Fruit fly (Drosophila melanogaster) whole organism, embryonic: Measurements from ENCODE around the gene CG8507.

Experiments
- Adf1 ChIP-seq: fragments of 200-800 bp; sonication (Bioruptor generic); IDR thresholded peaks from 2 replicates; pipeline ENCODE4 v1.3.6; 2022; ENCODE audit warnings: missing biosample characterization, missing genetic modification characterization
- Aef1 ChIP-seq: fragments of 200-800 bp; sonication (Bioruptor generic); IDR thresholded peaks from 3 replicates; pipeline ENCODE4 v1.3.6; 2022; ENCODE audit warnings: missing biosample characterization, missing genetic modification characterization
- Antp ChIP-seq: fragments of 200-800 bp; sonication (Bioruptor generic); optimal IDR thresholded peaks from 3 replicates; lab custom pipeline; 2016; ENCODE audit warnings: missing biosample characterization, missing genetic modification characterization
- Atf3 ChIP-seq: fragments of 200-800 bp; sonication (Bioruptor generic); optimal IDR thresholded peaks from 3 replicates; lab custom pipeline; 2016; ENCODE audit warnings: missing biosample characterization, missing genetic modification characterization
- Bgb ChIP-seq: fragments of 200-800 bp; sonication (Bioruptor generic); IDR thresholded peaks from 2 replicates; pipeline ENCODE4 v1.3.6; 2022; ENCODE audit warnings: missing biosample characterization, missing genetic modification characterization; ENCODE audit not compliant: partially characterized antibody
- CG10267 ChIP-seq: fragments of 200-800 bp; sonication (Bioruptor generic); optimal IDR thresholded peaks from 2 replicates; lab custom pipeline; 2018; ENCODE audit warnings: missing biosample characterization, mild to moderate bottlenecking, missing genetic modification characterization, moderate library complexity
- CG10321 ChIP-seq: fragments of 200-800 bp; sonication (Bioruptor generic); IDR thresholded peaks from 2 replicates; pipeline ENCODE4 v1.3.6; 2022; ENCODE audit warnings: missing biosample characterization, missing genetic modification characterization
- CG10959 ChIP-seq: fragments of 200-800 bp; sonication (Bioruptor generic); IDR thresholded peaks from 2 replicates; pipeline ENCODE4 v1.3.6; 2022; ENCODE audit warnings: missing biosample characterization, missing genetic modification characterization
- CG14965 ChIP-seq: fragments of 200-800 bp; sonication (Bioruptor generic); optimal IDR thresholded peaks from 2 replicates; lab custom pipeline; 2016; ENCODE audit warnings: missing biosample characterization, missing genetic modification characterization, borderline replicate concordance
- CG1647 ChIP-seq: fragments of 200-800 bp; sonication (Bioruptor generic); optimal IDR thresholded peaks from 3 replicates; lab custom pipeline; 2016; ENCODE audit warnings: missing biosample characterization, missing genetic modification characterization
- CG16779 ChIP-seq: fragments of 200-800 bp; sonication (Bioruptor generic); IDR thresholded peaks from 2 replicates; pipeline ENCODE4 v1.3.6; 2022; ENCODE audit warnings: missing biosample characterization, missing genetic modification characterization
- CG2202 ChIP-seq: fragments of 200-800 bp; sonication (Bioruptor generic); optimal IDR thresholded peaks from 2 replicates; lab custom pipeline; 2018; ENCODE audit warnings: missing biosample characterization, mild to moderate bottlenecking, missing genetic modification characterization
- CG31388 ChIP-seq: fragments of 200-800 bp; sonication (Bioruptor generic); optimal IDR thresholded peaks from 2 replicates; lab custom pipeline; 2016; ENCODE audit warnings: missing biosample characterization, missing genetic modification characterization
- CG3407 ChIP-seq: fragments of 200-800 bp; sonication (Bioruptor generic); optimal IDR thresholded peaks from 2 replicates; lab custom pipeline; 2018; ENCODE audit warnings: missing biosample characterization, mild to moderate bottlenecking, missing genetic modification characterization
- CG34376 ChIP-seq: fragments of 200-800 bp; sonication (Bioruptor generic); optimal IDR thresholded peaks from 2 replicates; lab custom pipeline; 2018; ENCODE audit warnings: missing biosample characterization, mild to moderate bottlenecking, missing genetic modification characterization
- CG42726 ChIP-seq: fragments of 200-800 bp; sonication (Bioruptor generic); IDR thresholded peaks from 2 replicates; pipeline ENCODE4 v1.3.6; 2022; ENCODE audit warnings: missing biosample characterization, missing genetic modification characterization; ENCODE audit not compliant: partially characterized antibody
- CG6683 ChIP-seq: fragments of 200-800 bp; sonication (Bioruptor generic); optimal IDR thresholded peaks from 2 replicates; lab custom pipeline; 2017; ENCODE audit warnings: missing biosample characterization, mild to moderate bottlenecking, missing genetic modification characterization, missing genetic modification reagents
- CG7786 ChIP-seq: fragments of 200-800 bp; sonication (Bioruptor generic); optimal IDR thresholded peaks from 2 replicates; lab custom pipeline; 2016; ENCODE audit warnings: missing biosample characterization, missing genetic modification characterization
- CG7839 ChIP-seq: fragments of 200-800 bp; sonication (Bioruptor generic); optimal IDR thresholded peaks from 3 replicates; lab custom pipeline; 2018; ENCODE audit warnings: missing biosample characterization, mild to moderate bottlenecking, missing genetic modification characterization, moderate library complexity
- CG7963 ChIP-seq: fragments of 200-800 bp; sonication (Bioruptor generic); IDR thresholded peaks from 3 replicates; pipeline ENCODE4 v1.3.6; 2022; ENCODE audit warnings: missing biosample characterization, missing genetic modification characterization; ENCODE audit not compliant: partially characterized antibody
- CG9727 ChIP-seq: fragments of 200-800 bp; sonication (Bioruptor generic); optimal IDR thresholded peaks from 3 replicates; lab custom pipeline; 2017; ENCODE audit warnings: missing biosample characterization, mild to moderate bottlenecking, missing genetic modification characterization
- E2f1 ChIP-seq: fragments of 200-800 bp; sonication (Bioruptor generic); IDR thresholded peaks from 2 replicates; pipeline ENCODE4 v1.3.6; 2022; ENCODE audit warnings: missing biosample characterization, missing genetic modification characterization
- HmgZ ChIP-seq: fragments of 200-800 bp; sonication (Bioruptor generic); optimal IDR thresholded peaks from 2 replicates; lab custom pipeline; 2018; ENCODE audit warnings: missing biosample characterization, mild to moderate bottlenecking, missing genetic modification characterization
- Hmr ChIP-seq: fragments of 200-800 bp; sonication (Bioruptor generic); optimal IDR thresholded peaks from 3 replicates; lab custom pipeline; 2017; ENCODE audit warnings: mild to moderate bottlenecking, missing biosample characterization, missing genetic modification reagents, missing genetic modification characterization
- Max ChIP-seq: fragments of 200-800 bp; sonication (Bioruptor generic); optimal IDR thresholded peaks from 2 replicates; lab custom pipeline; 2016; ENCODE audit warnings: missing biosample characterization, mild to moderate bottlenecking, missing genetic modification characterization
- Neu2 ChIP-seq: fragments of 200-800 bp; sonication (Bioruptor generic); optimal IDR thresholded peaks from 3 replicates; lab custom pipeline; 2016; ENCODE audit warnings: missing biosample characterization, missing genetic modification characterization, borderline replicate concordance
- Optix ChIP-seq: fragments of 200-800 bp; sonication (Bioruptor generic); IDR thresholded peaks from 3 replicates; pipeline ENCODE4 v1.3.6; 2022; ENCODE audit warnings: missing biosample characterization, missing genetic modification characterization
- Ptx1 ChIP-seq: fragments of 200-800 bp; sonication (Bioruptor generic); IDR thresholded peaks from 2 replicates; pipeline ENCODE4 v1.3.6; 2022; ENCODE audit warnings: missing biosample characterization, missing genetic modification characterization
- YL-1 ChIP-seq: fragments of 200-800 bp; sonication (Bioruptor generic); optimal IDR thresholded peaks from 3 replicates; lab custom pipeline; 2017; ENCODE audit warnings: missing biosample characterization, mild to moderate bottlenecking, missing genetic modification characterization
- ac ChIP-seq: fragments of 200-800 bp; sonication (Bioruptor generic); optimal IDR thresholded peaks from 3 replicates; lab custom pipeline; 2017; ENCODE audit warnings: missing biosample characterization, mild to moderate bottlenecking, missing genetic modification characterization
- al ChIP-seq: fragments of 200-800 bp; sonication (Bioruptor generic); IDR thresholded peaks from 2 replicates; pipeline ENCODE4 v1.3.6; 2022; ENCODE audit warnings: missing biosample characterization, missing genetic modification characterization
- bcd ChIP-seq: fragments of 200-800 bp; sonication (Bioruptor generic); optimal IDR thresholded peaks from 2 replicates; lab custom pipeline; 2017; ENCODE audit warnings: missing biosample characterization, mild to moderate bottlenecking, missing genetic modification characterization
- chn ChIP-seq: fragments of 200-800 bp; sonication (Bioruptor generic); optimal IDR thresholded peaks from 2 replicates; lab custom pipeline; 2016; ENCODE audit warnings: missing biosample characterization, missing genetic modification characterization
- corto ChIP-seq: fragments of 200-800 bp; sonication (Bioruptor generic); optimal IDR thresholded peaks from 2 replicates; lab custom pipeline; 2016; ENCODE audit warnings: missing biosample characterization, mild to moderate bottlenecking, missing genetic modification characterization, moderate library complexity
- gce ChIP-seq: fragments of 200-800 bp; sonication (Bioruptor generic); IDR thresholded peaks from 3 replicates; pipeline ENCODE4 v1.3.6; 2022; ENCODE audit warnings: missing biosample characterization, missing genetic modification characterization
- h ChIP-seq: fragments of >200 bp; optimal IDR thresholded peaks from 2 replicates; lab custom pipeline; 2017
- inv ChIP-seq: fragments of 200-800 bp; sonication (Bioruptor generic); IDR thresholded peaks from 2 replicates; pipeline ENCODE4 v1.3.6; 2022; ENCODE audit warnings: missing biosample characterization, missing genetic modification characterization; ENCODE audit not compliant: partially characterized antibody
- ken ChIP-seq: fragments of 200-800 bp; sonication (Bioruptor generic); IDR thresholded peaks from 3 replicates; pipeline ENCODE4 v1.3.6; 2022; ENCODE audit warnings: missing biosample characterization, missing genetic modification characterization
- klu ChIP-seq: fragments of 200-800 bp; sonication (Bioruptor generic); IDR thresholded peaks from 2 replicates; pipeline ENCODE4 v1.3.6; 2022; ENCODE audit warnings: missing biosample characterization, missing genetic modification characterization
- maf-S ChIP-seq: fragments of 200-800 bp; sonication (Bioruptor generic); optimal IDR thresholded peaks from 2 replicates; lab custom pipeline; 2016; ENCODE audit warnings: missing biosample characterization, missing genetic modification characterization
- oc ChIP-seq: fragments of 200-800 bp; sonication (Bioruptor generic); optimal IDR thresholded peaks from 2 replicates; lab custom pipeline; 2018; ENCODE audit warnings: missing biosample characterization, mild to moderate bottlenecking, missing genetic modification characterization, moderate library complexity
- phol ChIP-seq: fragments of 200-800 bp; sonication (Bioruptor generic); optimal IDR thresholded peaks from 3 replicates; lab custom pipeline; 2018; ENCODE audit warnings: missing biosample characterization, mild to moderate bottlenecking, missing genetic modification characterization, moderate library complexity
- pita ChIP-seq: fragments of 200-800 bp; sonication (Bioruptor generic); optimal IDR thresholded peaks from 2 replicates; lab custom pipeline; 2017; ENCODE audit warnings: missing biosample characterization, mild to moderate bottlenecking, missing genetic modification characterization
- pzg ChIP-seq: fragments of 200-800 bp; sonication (Bioruptor generic); optimal IDR thresholded peaks from 3 replicates; lab custom pipeline; 2018; ENCODE audit warnings: missing biosample characterization, mild to moderate bottlenecking, missing genetic modification characterization, moderate library complexity
- run ChIP-seq: fragments of 200-800 bp; sonication (Bioruptor generic); optimal IDR thresholded peaks from 3 replicates; lab custom pipeline; 2018; ENCODE audit warnings: missing biosample characterization, mild to moderate bottlenecking, missing genetic modification characterization
- stc ChIP-seq: fragments of 200-800 bp; sonication (Bioruptor generic); IDR thresholded peaks from 2 replicates; pipeline ENCODE4 v1.3.6; 2022; ENCODE audit warnings: missing biosample characterization, missing genetic modification characterization
- tll ChIP-seq, 2 experiments: fragments of 200-800 bp in 1 of 2; fragments of >200 bp in 1 of 2; sonication (Bioruptor generic) in 1 of 2; optimal IDR thresholded peaks; 2 replicates each; lab custom pipeline; 2017 to 2019; ENCODE audit warnings: missing biosample characterization in 2 of 2, missing genetic modification characterization in 2 of 2, mild to moderate bottlenecking in 1 of 2, moderate library complexity in 1 of 2
- trh ChIP-seq: fragments of 200-800 bp; sonication (Bioruptor generic); optimal IDR thresholded peaks from 2 replicates; lab custom pipeline; 2016; ENCODE audit warnings: missing biosample characterization, missing genetic modification characterization
- vvl ChIP-seq: fragments of 200-800 bp; sonication (Bioruptor generic); IDR thresholded peaks from 2 replicates; pipeline ENCODE4 v1.3.6; 2022; ENCODE audit warnings: missing biosample characterization, missing genetic modification characterization

Gene CG8507

DNA sequence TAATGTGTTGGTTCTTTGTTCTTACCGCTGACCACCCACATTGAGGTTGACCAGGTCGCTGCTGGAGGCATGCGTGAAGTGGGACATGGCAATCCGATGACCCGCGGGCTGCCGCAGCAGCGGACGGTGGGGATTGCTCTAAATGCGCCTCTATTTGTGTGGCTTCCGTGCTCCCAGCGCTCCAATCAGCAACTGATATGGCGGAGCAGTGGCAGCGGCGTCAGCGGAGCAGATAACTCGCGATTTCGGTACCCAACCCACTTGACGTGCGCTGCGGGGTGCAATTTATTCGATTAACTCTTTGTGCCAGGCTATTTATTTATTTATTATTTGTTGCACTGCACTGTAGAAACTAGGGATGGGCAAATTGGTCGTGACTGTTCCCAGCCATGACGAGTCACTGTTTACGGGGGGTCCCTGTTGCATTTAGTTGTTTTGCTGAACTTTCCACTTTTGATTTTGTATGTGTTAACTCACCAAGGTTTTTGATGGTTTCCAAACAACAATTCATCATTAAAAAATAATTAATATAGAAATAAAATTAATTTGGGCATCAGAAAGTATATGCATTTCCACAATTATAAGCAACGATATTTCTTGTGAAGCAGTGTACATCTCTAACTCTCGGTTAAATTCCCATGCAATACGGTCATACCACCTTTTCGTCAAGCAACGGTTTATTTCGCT is 9.5 kb downstream of the CG8507 start, which contains the start of the genes CG9467 and CG8526 (continued):
- TF ChIP-seq CG2202 (tag; lab: Kevin White, UChicago) (no peak), trh (GFP tag; lab: Kevin White, UChicago) (peak; percentile 29), al (GFP tag; lab: Robert Waterston, UW) (peak; percentile 57), pita (GFP tag; lab: Kevin White, UChicago) (no peak), tll (GFP tag; optimal IDR thresholded peaks at IDR 0.05; lab: Kevin White, UChicago) (peak in 1 of 2 experiments; percentile 44), YL-1 (GFP tag; lab: Kevin White, UChicago) (peak; percentile 74), CG7963 (GFP tag; lab: Robert Waterston, UW) (peak; percentile 49; the same call in 2 of the 3 replicates), CG9727 (peak; percentile 69), CG14965 (GFP tag; lab: Kevin White, UChicago) (no peak), gce (GFP tag; lab: Robert Waterston, UW) (no peak), CG16779 (GFP tag; lab: Robert Waterston, UW) (no peak), CG42726 (GFP tag; lab: Robert Waterston, UW) (0 out of 2 replicates have a peak, but pooled peaks have one; percentile 10), Hmr (peak; percentile 74), pzg (GFP tag; lab: Kevin White, UChicago) (peak; percentile 58), stc (GFP tag; lab: Robert Waterston, UW) (no peak; the same call in 1 of the 2 replicates), corto (no peak), CG7786 (GFP tag; lab: Kevin White, UChicago) (no peak), ken (GFP tag; lab: Robert Waterston, UW) (peak; percentile 35; the same call in 1 of the 3 replicates), Max (peak; percentile 74), HmgZ (tag; lab: Kevin White, UChicago) (peak; percentile 51), Ptx1 (GFP tag; lab: Robert Waterston, UW) (peak; percentile 67; the same call in 1 of the 2 replicates), Adf1 (no peak; the same call in 1 of the 2 replicates), Neu2 (GFP tag; lab: Kevin White, UChicago) (no peak), klu (GFP tag; lab: Robert Waterston, UW) (no peak; the same call in 1 of the 2 replicates), Optix (GFP tag; lab: Robert Waterston, UW) (no peak), CG10959 (no peak), CG3407 (GFP tag; lab: Kevin White, UChicago) (peak; percentile 38), Aef1 (GFP tag; lab: Robert Waterston, UW) (peak; percentile 69), ac (GFP tag; lab: Kevin White, UChicago) (no peak), CG7839 (tag; lab: Kevin White, UChicago) (no peak), oc (tag; lab: Kevin White, UChicago) (no peak), bcd (GFP tag; lab: Kevin White, UChicago) (peak; percentile 67), h (no peak), run (no peak), CG10321 (no peak), inv (peak; percentile 73), CG1647 (GFP tag; lab: Kevin White, UChicago) (peak; percentile 23), Bgb (GFP tag; lab: Robert Waterston, UW) (peak; percentile 51; the same call in 1 of the 2 replicates), CG6683 (GFP tag; lab: Kevin White, UChicago) (no peak), Atf3 (GFP tag; lab: Kevin White, UChicago) (no peak), CG10267 (tag; lab: Kevin White, UChicago) (peak; percentile 70), phol (tag; lab: Kevin White, UChicago) (peak; percentile 83), maf-S (GFP tag; lab: Kevin White, UChicago) (peak; percentile 2), vvl (GFP tag; lab: Robert Waterston, UW) (peak; percentile 65; the same call in 1 of the 2 replicates), CG31388 (peak; percentile 65), Antp (GFP tag; lab: Kevin White, UChicago) (no peak), chn (GFP tag; lab: Kevin White, UChicago) (peak; percentile 44), CG34376 (GFP tag; lab: Kevin White, UChicago) (peak; percentile 29), E2f1 (GFP tag; lab: Robert Waterston, UW) (peak; percentile 38; the same call in 1 of the 2 replicates)
